Worm (Caenorhabditis elegans) whole organism, young adult: ENCODE data around the gene spp-9.

Experiments
- F55B11.4 ChIP-seq: sonication (generic microtip); optimal IDR thresholded peaks from 2 replicates; lab custom pipeline; 2016; ENCODE audit warnings: missing compliant biosample characterization, missing genetic modification characterization, borderline replicate concordance; ENCODE audit not compliant: insufficient read depth
- attf-6 ChIP-seq: fragments of 200-800 bp; sonication (Bioruptor generic); IDR thresholded peaks from 2 replicates; pipeline ENCODE4 v1.3.6; 2022; ENCODE audit warnings: missing genetic modification reagents, missing genetic modification characterization, missing compliant biosample characterization
- ceh-58 ChIP-seq: fragments of 200-800 bp; sonication (Bioruptor generic); IDR thresholded peaks from 2 replicates; pipeline ENCODE4 v1.3.6; 2022; ENCODE audit warnings: missing genetic modification characterization, missing compliant biosample characterization
- hrde-1 ChIP-seq: sonication (generic microtip); optimal IDR thresholded peaks from 2 replicates; lab custom pipeline; 2016; ENCODE audit warnings: missing genetic modification characterization, mild to moderate bottlenecking, missing compliant biosample characterization, moderate library complexity, missing genotype, missing genetic modification reagents, borderline replicate concordance
- lin-40 ChIP-seq: sonication (generic microtip); optimal IDR thresholded peaks from 2 replicates; lab custom pipeline; 2016; ENCODE audit warnings: missing genetic modification characterization, mild to moderate bottlenecking, missing compliant biosample characterization, missing genotype, missing genetic modification reagents
- mel-28 ChIP-seq: sonication (generic microtip); optimal IDR thresholded peaks from 2 replicates; lab custom pipeline; 2016; ENCODE audit warnings: borderline replicate concordance, mild to moderate bottlenecking, missing genetic modification characterization, missing compliant biosample characterization
- nhr-27 ChIP-seq: fragments of 200-800 bp; sonication (Bioruptor generic); optimal IDR thresholded peaks from 2 replicates; lab custom pipeline; 2018; ENCODE audit warnings: mild to moderate bottlenecking, missing genetic modification characterization, moderate library complexity, missing compliant biosample characterization

DNA sequence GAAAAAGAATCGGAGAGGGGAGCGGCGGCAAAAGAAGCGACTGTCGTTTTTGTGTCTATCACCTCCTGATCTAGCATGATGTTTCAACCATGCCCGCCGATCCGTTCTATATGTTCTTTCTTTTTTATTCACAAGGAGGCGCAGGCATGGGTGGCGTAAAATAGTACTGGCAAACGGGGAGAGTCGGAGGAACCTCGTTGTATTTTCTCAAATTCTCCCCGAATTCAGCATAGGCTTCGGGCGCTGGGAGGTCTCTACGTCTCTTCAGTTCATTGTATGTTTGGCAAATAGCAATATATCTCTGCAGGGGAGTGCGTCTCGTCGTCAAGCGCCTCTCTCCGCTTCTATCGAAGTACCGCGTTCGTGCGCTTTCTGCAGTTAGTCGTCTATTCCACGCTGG lies 22.4 kb upstream of the spp-9 start, which contains the start of gene lin-14:
- TF ChIP-seq lin-40 (tag; lab: Kevin White, UChicago) = peak; percentile 76
- no peak for TF ChIP-seq attf-6 (GFP tag; lab: Robert Waterston, UW)
- TF ChIP-seq nhr-27 (tag; lab: Kevin White, UChicago) = no peak
- no peak for TF ChIP-seq hrde-1
- no peak for TF ChIP-seq mel-28 (tag; lab: Kevin White, UChicago)
- TF ChIP-seq F55B11.4 (tag; lab: Kevin White, UChicago) = no peak
- no peak for TF ChIP-seq ceh-58
